Fruit fly (Drosophila melanogaster): Measurements from ENCODE around the gene Hira.

Gene Hira

dm6 chrX:7706398-7707349, 15.2 kb upstream of the Hira start (continued):
- TF ChIP-seq phol (tag; optimal IDR thresholded peaks at IDR 0.05) (peak; percentile 96), Taf1 (GFP tag; IDR thresholded peaks at IDR 0.05) (peak; percentile 98), CG8944 (GFP tag; optimal IDR thresholded peaks at IDR 0.05) (peak; percentile 35), CG10209 (GFP tag; optimal IDR thresholded peaks at IDR 0.05) (peak; percentile 96), psq (GFP tag; optimal IDR thresholded peaks at IDR 0.05) (peak; percentile 93), MTF-1 (GFP tag; optimal IDR thresholded peaks at IDR 0.05; ENCODE audit: borderline replicate concordance) (peak; percentile 94), CG4854 (GFP tag; optimal IDR thresholded peaks at IDR 0.05) (peak; percentile 87), Side (GFP tag; optimal IDR thresholded peaks at IDR 0.05) (peak; percentile 1), CG6175 (GFP tag; IDR thresholded peaks at IDR 0.05) (peak; percentile 96), TFAM (GFP tag; optimal IDR thresholded peaks at IDR 0.05) (peak; percentile 73), CG16863 (GFP tag; optimal IDR thresholded peaks at IDR 0.05) (peak; percentile 78), lola (GFP tag; optimal IDR thresholded peaks at IDR 0.05) (peak in 1 of 3 experiments; percentile 91), Camta (GFP tag; optimal IDR thresholded peaks at IDR 0.05) (no peak), CG1792 (GFP tag; optimal IDR thresholded peaks at IDR 0.05) (peak; percentile 80), Hey (tag; optimal IDR thresholded peaks at IDR 0.05) (peak; percentile 87), NC2α (GFP tag; optimal IDR thresholded peaks at IDR 0.05) (peak; percentile 64), dimm (GFP tag; IDR thresholded peaks at IDR 0.05) (peak; percentile 96), CG31365 (tag; optimal IDR thresholded peaks at IDR 0.05) (peak; percentile 89), CG18262 (tag; optimal IDR thresholded peaks at IDR 0.05) (peak; percentile 97), Lhr (GFP tag; optimal IDR thresholded peaks at IDR 0.05) (peak; percentile 82), Ssrp (tag; optimal IDR thresholded peaks at IDR 0.05) (peak; percentile 93), CG9817 (tag; optimal IDR thresholded peaks at IDR 0.05) (peak; percentile 99), Neu2 (GFP tag; optimal IDR thresholded peaks at IDR 0.05; ENCODE audit: borderline replicate concordance) (peak; percentile 33), C15 (GFP tag; IDR thresholded peaks at IDR 0.05) (peak; percentile 93), Fer1 (GFP tag; optimal IDR thresholded peaks at IDR 0.05) (peak; percentile 99), Ravus (GFP tag; IDR thresholded peaks at IDR 0.05) (peak; percentile 95), eve (GFP tag; optimal IDR thresholded peaks at IDR 0.05) (peak in 1 of 2 experiments; percentile 98), CG34224 (GFP tag; IDR thresholded peaks at IDR 0.05; ENCODE audit: partially characterized antibody) (peak; percentile 30; the same call in 1 of the 3 replicates), CG2199 (GFP tag; IDR thresholded peaks at IDR 0.05) (peak; percentile 95), Vsx1 (GFP tag; optimal IDR thresholded peaks at IDR 0.05) (peak; percentile 87), H2.0 (GFP tag; IDR thresholded peaks at IDR 0.05) (peak; percentile 99), CG15696 (tag; optimal IDR thresholded peaks at IDR 0.05) (peak; percentile 96), Abd-B (GFP tag; optimal IDR thresholded peaks at IDR 0.05) (peak; percentile 97), stwl (tag; optimal IDR thresholded peaks at IDR 0.05) (peak; percentile 34), YL-1 (GFP tag; optimal IDR thresholded peaks at IDR 0.05) (peak; percentile 90), CG2129 (GFP tag; IDR thresholded peaks at IDR 0.05; ENCODE audit: partially characterized antibody) (no peak), wek (GFP tag; optimal IDR thresholded peaks at IDR 0.05) (peak; percentile 88), ftz-f1 (GFP tag; optimal IDR thresholded peaks at IDR 0.05) (no peak), dpn (GFP tag; optimal IDR thresholded peaks at IDR 0.05) (peak; percentile 40 to 98), Hr39 (optimal IDR thresholded peaks at IDR 0.05) (no peak), ssp (GFP tag; IDR thresholded peaks at IDR 0.05) (peak; percentile 92), CG4424 (GFP tag; optimal IDR thresholded peaks at IDR 0.05) (peak; percentile 95), CG17912 (GFP tag; optimal IDR thresholded peaks at IDR 0.05) (peak; percentile 97), aop (GFP tag; IDR thresholded peaks at IDR 0.05) (peak; percentile 90), CG15601 (tag; optimal IDR thresholded peaks at IDR 0.05) (peak; percentile 96), Sin3A (optimal IDR thresholded peaks at IDR 0.05) (no peak), Scr (GFP tag; IDR thresholded peaks at IDR 0.05; ENCODE audit: partially characterized antibody) (no peak), tx (GFP tag; optimal IDR thresholded peaks at IDR 0.05) (peak; percentile 72)
